Fruit fly (Drosophila melanogaster) ovary, adult (tissue): ENCODE data around the gene CG12241.

ENCODE experiments used
- CG17801 ChIP-seq: fragments of 200-800 bp; optimal IDR thresholded peaks from 2 replicates; lab custom pipeline; 2019; ENCODE audit warnings: missing biosample characterization, mild to moderate bottlenecking, missing genetic modification characterization, moderate library complexity; ENCODE audit not compliant: partially characterized antibody

The CG12241 gene

DNA sequence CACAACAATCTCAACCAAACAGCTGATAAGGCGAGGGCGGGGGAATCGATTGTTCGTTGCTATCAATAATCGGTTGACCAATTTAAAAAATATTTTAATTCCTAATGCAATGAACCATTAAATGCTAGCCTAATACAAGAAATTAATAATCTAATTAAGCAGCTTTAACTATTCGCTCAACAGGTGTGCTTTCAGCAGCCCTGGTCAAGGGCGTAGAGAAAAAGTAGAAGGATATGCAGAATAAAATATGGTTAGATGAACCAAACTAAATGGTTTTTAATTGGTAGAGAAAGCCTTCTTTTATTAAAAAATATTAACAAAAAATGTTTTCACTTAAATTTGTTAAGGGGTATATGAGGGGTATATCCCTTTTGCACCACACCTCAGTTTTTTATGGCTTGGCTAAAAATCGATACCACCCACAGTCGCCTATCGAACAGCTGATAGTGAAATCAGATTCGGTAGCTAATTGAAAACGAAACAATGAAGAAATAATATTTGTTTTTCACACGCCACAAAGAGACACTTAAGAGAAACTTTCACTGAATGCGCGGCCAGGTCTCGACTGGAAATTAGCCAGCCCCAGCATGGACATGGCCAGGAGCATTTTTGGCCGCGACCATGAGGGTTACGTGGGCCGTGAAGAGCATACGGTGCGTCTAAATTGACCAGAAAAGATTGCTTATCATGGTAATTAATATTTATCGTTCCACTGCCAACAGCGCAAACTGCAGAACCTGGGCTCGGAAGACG is at the start of gene CG12241, which contains the start of gene SIDL:
Gene CG12241, plus strand, starts transcription at position 433 of the 753 bp plus-strand sequence.
Gene SIDL, minus strand, starts transcription at position 51 of the 753 bp plus-strand sequence.
- TF ChIP-seq CG17801 (GFP tag; lab: Kevin White, UChicago): peak; percentile 76

DNA sequence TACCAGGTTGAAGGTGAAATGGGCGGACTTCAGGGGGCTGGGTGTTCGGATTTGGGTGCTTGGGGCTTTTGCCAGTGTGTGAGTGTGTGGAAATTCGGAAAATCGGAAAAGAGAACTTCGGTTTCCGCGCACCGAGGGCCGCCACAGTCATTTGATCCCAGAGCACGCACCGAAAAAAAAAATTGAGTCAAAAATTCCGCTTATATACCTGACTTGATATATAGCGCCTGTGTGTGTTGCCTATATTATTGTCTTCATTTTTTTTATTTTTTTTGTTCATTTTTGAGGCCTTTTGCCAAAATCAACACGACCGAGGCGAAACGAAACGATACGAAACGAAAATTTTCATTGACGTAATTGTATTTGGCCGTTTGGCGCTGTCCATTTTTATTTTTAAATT is 41.8 kb upstream of the CG12241 start:
- TF ChIP-seq CG17801 (GFP tag; lab: Kevin White, UChicago): no peak

DNA sequence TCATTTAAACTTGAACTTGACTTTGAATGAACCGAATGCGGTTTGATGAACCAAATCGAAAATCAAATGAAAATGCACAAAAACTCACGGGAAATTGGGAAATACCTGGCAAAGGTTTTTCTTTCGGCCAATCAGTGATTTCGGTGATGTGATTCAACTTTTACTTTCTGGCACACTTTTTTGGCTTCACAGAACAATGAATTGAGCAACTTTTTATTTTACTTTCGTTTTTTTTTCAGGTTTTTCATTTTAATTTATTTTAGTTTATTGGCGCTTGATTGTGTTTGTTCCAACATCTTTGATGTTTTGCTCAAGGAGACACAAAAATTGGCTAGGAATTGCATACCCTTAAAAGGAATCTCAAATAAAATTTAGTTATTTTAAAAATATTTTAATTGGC is 37.6 kb upstream of the CG12241 start, which contains the start of gene Mf:
Gene Mf, minus strand, starts transcription at position 44 of the 400 bp plus-strand sequence.
- TF ChIP-seq CG17801 (GFP tag; lab: Kevin White, UChicago): no peak

DNA sequence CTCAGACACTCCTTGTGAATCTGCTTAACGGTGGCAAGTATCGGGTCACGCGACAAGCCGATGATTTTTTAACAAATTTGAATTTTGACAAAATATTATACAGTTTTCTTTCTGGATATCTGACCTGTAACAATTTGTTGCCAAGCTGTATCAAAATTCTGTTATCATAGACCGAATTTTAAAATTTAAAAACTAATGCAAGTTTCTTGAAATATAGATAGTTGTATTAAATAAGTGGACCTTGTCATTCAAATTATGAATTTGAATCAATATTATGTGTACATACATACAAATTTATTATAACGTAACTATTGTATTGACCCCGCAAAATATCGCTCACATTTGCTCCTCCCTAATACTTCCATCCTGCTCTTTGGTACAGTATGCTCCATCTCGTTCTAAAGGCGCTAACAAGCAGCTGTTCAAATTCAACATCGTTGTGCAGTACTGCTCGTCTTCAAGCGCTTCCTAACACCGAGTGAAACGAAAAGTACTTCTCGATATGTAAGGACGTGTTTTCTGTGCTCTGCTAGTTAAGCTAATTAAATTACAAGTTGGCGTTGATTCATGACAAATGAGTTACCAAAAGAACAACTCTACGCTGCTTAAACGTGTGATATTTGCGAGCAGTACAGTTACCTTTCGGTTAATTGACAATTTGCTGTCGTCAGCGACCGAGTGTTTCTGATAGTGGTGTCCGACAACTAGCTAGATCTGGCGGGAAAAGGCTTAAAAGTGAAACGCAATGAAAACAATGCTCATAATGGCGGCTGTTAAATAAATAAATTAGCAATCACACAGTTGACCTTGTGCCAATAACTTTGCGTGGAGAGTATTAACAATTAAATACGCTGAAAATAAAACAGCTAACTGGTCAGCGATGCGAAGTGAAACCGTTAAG is 22.7 kb upstream of the CG12241 start, which contains the start of the genes Kpc1 and CG42542:
Gene Kpc1, minus strand, starts transcription at position 77 of the 901 bp plus-strand sequence.
Gene CG42542, plus strand, starts transcription at position 465 of the 901 bp plus-strand sequence.
- TF ChIP-seq CG17801 (GFP tag; lab: Kevin White, UChicago): peak; percentile 44

DNA sequence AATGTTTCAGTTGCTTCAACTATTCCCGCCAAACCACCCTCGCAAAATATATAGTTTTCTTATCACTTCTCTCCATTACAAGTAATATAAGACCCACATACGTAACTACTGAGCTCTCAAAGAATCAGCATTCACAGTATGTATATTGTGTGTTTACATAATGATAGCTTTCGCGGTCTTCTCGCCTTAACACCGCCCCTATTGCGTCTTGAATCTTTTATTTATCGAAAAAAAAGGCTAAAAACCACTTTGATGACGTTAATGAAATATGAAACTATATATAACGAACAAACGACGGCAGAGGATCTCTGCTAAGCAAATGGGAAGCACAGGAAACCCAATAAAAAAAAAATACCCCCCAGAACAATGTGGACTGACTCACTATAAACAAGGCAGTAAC is 21.7 kb upstream of the CG12241 start:
- no peak for TF ChIP-seq CG17801 (GFP tag; lab: Kevin White, UChicago)

DNA sequence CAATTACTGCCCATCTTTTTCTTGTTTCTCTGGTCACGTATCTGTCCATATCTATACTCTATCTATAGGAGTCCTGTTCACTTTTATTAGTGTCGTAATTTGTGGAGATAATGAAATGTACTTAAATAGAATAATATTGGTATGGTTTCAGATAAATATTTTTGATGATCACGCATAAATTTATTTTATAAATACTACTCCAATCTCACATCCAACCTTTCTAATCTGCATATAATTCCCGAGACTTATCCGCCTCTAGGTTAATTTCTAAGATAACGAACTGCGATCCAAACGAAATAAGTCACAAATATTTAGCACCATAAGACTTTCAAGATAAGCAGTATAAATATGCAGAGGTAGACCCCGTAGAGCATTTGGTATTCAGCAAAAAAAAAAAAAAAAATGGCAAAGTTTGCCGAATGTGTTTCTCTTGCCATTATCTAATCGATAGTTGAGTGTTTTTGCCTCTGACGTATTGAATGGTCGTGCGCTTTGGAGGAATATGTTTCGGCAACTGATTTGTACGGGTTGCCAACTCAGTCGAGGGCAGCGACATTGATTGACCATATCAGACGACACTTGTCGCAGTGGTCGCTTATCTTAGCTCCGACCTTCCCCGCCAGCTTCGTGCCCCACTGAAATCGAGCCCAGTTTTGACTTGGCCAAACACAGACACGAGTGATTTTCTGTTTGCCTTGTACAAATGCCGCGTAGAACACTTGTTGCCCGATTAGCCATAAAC is 20.8 kb upstream of the CG12241 start:
- TF ChIP-seq CG17801 (GFP tag; lab: Kevin White, UChicago): peak; percentile 13

DNA sequence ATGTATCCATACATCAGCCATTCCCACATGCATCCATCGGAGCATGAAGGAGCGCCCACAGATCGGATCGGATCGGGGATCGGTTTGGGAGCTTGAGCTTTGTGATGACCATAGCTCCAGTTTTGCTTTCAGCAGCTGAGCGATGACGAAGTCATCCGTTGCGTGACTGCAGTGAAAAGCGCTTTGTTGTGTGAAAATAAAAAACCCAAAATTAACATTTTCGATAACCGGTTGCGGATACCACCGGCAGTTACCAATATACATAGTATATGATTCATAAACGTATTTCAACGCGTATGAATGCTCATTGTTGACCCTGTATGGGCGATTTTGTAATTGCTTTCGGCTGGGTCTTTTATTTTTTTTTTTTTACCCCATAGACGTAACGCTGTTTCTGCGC is 13.8 kb upstream of the CG12241 start:
- TF ChIP-seq CG17801 (GFP tag; lab: Kevin White, UChicago): no peak

DNA sequence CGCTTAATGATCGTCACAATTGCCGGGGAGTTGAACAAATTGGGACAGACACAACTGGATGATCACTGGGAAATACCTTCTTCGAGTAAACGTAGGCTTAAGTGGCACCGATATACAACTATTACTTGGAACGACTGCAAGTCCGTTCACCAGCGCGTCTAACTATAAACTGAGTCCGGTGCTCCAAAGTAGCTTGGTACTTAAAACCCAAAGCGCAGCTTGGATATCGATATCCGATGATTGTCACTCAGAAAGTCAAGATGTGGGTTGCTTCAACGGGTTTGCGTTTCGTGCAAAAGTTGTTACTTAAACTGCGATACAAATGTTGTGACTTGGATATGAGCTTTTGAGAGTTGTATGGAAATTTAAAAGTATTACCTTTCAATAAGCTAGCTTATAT is 12.8 kb upstream of the CG12241 start, which contains the start of gene Spn88Ea:
Gene Spn88Ea, minus strand, starts transcription at position 175 of the 400 bp plus-strand sequence.
- peak; percentile 1 for TF ChIP-seq CG17801 (GFP tag; lab: Kevin White, UChicago)

DNA sequence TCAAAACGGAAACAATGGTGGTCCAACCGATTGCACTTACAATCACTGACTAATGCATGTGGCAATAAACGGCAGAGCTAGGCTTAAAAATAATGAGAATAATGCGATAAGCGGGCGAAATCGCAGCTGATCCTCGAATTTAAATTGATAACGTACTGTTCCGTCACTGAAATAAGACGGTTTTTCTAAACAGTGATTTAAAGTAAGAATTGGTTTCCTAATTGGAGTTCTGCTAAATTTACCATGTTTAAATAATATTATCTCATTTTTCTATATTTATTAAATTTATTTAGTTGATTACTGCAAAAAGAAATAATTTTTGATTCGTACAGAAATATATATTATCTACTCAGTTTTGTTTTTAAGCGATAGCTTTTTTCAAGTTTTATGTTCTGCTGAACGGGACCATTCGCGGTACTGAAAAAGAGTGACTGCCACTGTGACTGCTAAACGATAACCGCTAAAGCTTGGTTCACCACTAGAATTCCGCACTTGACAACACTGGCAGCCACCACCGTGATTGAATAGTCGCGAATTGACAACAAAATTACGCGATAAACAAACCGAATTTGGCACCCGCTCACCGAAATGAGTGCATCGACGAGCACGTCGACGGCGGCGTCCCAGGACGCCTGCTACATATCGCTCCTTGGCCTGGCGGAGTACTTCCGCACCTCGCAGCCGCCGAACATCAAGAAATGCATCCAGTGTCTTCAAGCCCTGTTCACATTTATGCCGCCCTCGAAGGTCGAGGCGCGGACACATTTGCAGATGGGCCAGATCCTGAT is 10.2 kb upstream of the CG12241 start, which contains the start of the genes Spn88Eb and Mau2:
Gene Spn88Eb, minus strand, starts transcription at position 51 of the 788 bp plus-strand sequence.
Gene Mau2, plus strand, starts transcription at position 493 of the 788 bp plus-strand sequence.
- TF ChIP-seq CG17801 (GFP tag; lab: Kevin White, UChicago): peak; percentile 12

DNA sequence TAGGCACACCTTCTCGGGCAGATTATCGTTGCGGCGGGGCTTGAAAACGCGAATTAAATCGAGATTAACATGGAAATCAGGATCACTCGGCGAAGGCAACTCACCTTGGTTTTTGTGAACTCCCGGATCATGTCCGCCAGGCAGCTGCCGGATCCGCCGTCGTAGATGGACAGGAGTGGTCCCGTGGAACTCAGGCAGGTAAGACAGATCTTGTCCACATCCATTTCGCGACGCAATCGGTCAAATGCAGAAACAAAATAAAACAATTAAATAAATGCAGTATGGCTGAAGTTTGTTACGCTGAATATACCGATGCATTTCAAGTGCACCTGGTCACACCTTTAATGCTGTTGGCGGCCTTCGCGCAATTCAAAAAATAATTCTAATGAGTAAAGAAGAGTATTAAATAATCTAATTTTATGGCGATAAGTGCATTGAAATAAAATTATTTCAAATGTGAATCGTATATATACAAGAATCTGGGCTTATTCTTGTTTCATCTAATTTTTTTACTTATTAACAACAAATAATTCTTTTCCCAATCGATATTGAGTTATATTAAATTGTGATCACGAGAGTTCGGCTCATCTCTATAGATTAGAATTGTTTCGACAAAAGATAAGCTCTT is 5.6 kb upstream of the CG12241 start, which contains the start of the genes CG6654 and CG4210:
Gene CG6654, minus strand, starts transcription at position 297 of the 628 bp plus-strand sequence.
Gene CG4210, plus strand, starts transcription at position 613 of the 628 bp plus-strand sequence.
- TF ChIP-seq CG17801 (GFP tag; lab: Kevin White, UChicago): peak; percentile 70

DNA sequence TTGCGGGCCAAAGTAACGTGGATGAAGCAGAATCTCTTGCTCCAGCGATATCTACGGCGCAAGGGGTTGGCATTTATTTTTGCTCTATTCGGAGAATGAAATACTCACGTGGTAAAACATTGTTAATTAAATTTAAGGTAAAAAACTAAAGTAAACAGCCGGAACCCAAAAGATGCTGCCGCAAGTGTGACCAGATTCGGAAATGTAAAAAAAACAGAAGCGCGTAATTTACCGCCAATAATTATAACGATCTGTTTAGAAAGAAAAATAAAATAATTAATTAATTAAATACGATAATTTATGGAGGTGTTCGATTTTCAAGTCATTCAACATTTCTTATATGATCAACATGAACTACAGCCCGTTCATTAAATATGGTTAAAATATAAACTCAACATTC is 3.9 kb downstream of the CG12241 start, which contains the start of gene Polr2G:
Gene Polr2G, minus strand, starts transcription at position 208 of the 400 bp plus-strand sequence.
- no peak for TF ChIP-seq CG17801 (GFP tag; lab: Kevin White, UChicago)

DNA sequence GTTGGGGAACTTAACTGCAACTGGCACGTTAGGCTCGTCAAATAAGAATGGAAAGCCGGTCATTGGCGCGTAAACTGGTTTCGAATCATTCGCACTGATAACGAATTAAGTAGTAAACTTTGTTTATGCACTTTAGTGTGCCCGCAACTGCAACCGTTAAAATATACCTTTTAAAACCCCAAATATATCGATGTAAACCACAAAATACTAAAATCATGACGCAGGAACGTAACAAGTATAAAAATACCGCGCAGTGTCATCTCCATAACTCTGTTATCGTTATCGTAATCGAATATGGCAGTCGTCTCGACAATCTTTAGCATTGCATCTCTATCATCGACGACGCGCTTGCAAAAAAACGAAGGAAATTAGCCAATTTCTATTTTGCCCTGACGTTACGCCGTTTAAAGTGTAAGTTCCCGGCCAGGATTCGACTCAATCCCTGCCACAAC is 6.2 kb downstream of the CG12241 start, which contains the start of the genes CG31344 and Caf1-55:
Gene CG31344, minus strand, starts transcription at position 51 of the 452 bp plus-strand sequence.
Gene Caf1-55, plus strand, starts transcription at position 298 of the 452 bp plus-strand sequence.
- peak; percentile 40 for TF ChIP-seq CG17801 (GFP tag; lab: Kevin White, UChicago)
